Worm (Caenorhabditis elegans) whole organism, young adult: ENCODE results near the gene W07E11.1.
A peak's percentile ranks its signal among the peaks of the same experiment; 100 is the strongest.
"Not testable (repeated sequence)": the region's sequence is repeated elsewhere in the genome, so short reads cannot be mapped to it uniquely, and the experiment has no call there.

Experiments used
- F10E7.11 ChIP-seq: sonication (generic microtip); optimal IDR thresholded peaks from 2 replicates; lab custom pipeline; 2017; ENCODE audit warnings: mild to moderate bottlenecking, missing genetic modification characterization, moderate library complexity, missing compliant biosample characterization
- F49E8.2 ChIP-seq: sonication (generic microtip); optimal IDR thresholded peaks from 3 replicates; lab custom pipeline; 2017; ENCODE audit warnings: missing genetic modification characterization, mild to moderate bottlenecking, missing compliant biosample characterization, antibody characterized with exemption, moderate library complexity; ENCODE audit not compliant: insufficient read depth
- F52B5.7 ChIP-seq: sonication (generic microtip); optimal IDR thresholded peaks from 2 replicates; lab custom pipeline; 2016; ENCODE audit warnings: mild to moderate bottlenecking, missing genetic modification characterization, missing compliant biosample characterization
- F55B11.4 ChIP-seq: sonication (generic microtip); optimal IDR thresholded peaks from 2 replicates; lab custom pipeline; 2016; ENCODE audit warnings: missing compliant biosample characterization, missing genetic modification characterization, borderline replicate concordance; ENCODE audit not compliant: insufficient read depth
- K12H6.12 ChIP-seq: fragments of 200-800 bp; sonication (Bioruptor generic); optimal IDR thresholded peaks from 2 replicates; lab custom pipeline; 2018; ENCODE audit warnings: mild to moderate bottlenecking, missing genetic modification characterization, missing compliant biosample characterization
- T26A5.8 ChIP-seq: sonication (generic microtip); optimal IDR thresholded peaks from 2 replicates; lab custom pipeline; 2016; ENCODE audit warnings: missing genetic modification characterization, missing compliant biosample characterization
- Y53G8AR.9 ChIP-seq: fragments of 200-800 bp; sonication (Bioruptor generic); conservative IDR thresholded peaks from 2 replicates; pipeline ENCODE4 v1.3.6; 2022; ENCODE audit warnings: missing genetic modification reagents, missing genetic modification characterization, missing compliant biosample characterization
- Y56A3A.18 ChIP-seq: fragments of 200-800 bp; sonication (Bioruptor generic); IDR thresholded peaks from 2 replicates; pipeline ENCODE4 v1.3.6; 2022; ENCODE audit warnings: missing genetic modification reagents, missing genetic modification characterization, missing compliant biosample characterization
- akir-1 ChIP-seq: fragments of 200-800 bp; sonication (Bioruptor generic); optimal IDR thresholded peaks from 2 replicates; lab custom pipeline; 2018; ENCODE audit warnings: mild to moderate bottlenecking, missing genetic modification characterization, moderate library complexity, missing compliant biosample characterization
- ama-1 ChIP-seq, 3 experiments: fragments of 150-350 bp in 1 of 3; sonication (generic microtip) in 2 of 3; optimal IDR thresholded peaks; 2 replicates each; lab custom pipeline; 2014 to 2018; ENCODE audit warnings: missing biosample characterization in 2 of 3, missing genetic modification characterization in 2 of 3, missing genetic modification reagents in 2 of 3
- attf-3 ChIP-seq: fragments of 200-800 bp; sonication (Bioruptor generic); conservative IDR thresholded peaks from 2 replicates; pipeline ENCODE4 v1.3.6; 2022; ENCODE audit warnings: missing genetic modification reagents, missing genetic modification characterization, missing compliant biosample characterization
- bed-1 ChIP-seq: fragments of 200-800 bp; sonication (Bioruptor generic); IDR thresholded peaks from 2 replicates; pipeline ENCODE4 v1.3.6; 2022; ENCODE audit warnings: missing genetic modification reagents, missing genetic modification characterization, missing compliant biosample characterization
- ceh-27 ChIP-seq: fragments of 200-800 bp; sonication (Bioruptor generic); optimal IDR thresholded peaks from 2 replicates; lab custom pipeline; 2018; ENCODE audit warnings: mild to moderate bottlenecking, missing genetic modification characterization, moderate library complexity, missing compliant biosample characterization
- chd-7 ChIP-seq: sonication (generic microtip); optimal IDR thresholded peaks from 2 replicates; lab custom pipeline; 2016; ENCODE audit warnings: mild to moderate bottlenecking, missing genetic modification characterization, moderate library complexity, missing compliant biosample characterization
- egl-44 ChIP-seq: fragments of 200-800 bp; sonication (Bioruptor generic); IDR thresholded peaks from 2 replicates; pipeline ENCODE4 v1.3.6; 2022; ENCODE audit warnings: missing genetic modification reagents, missing genetic modification characterization, missing compliant biosample characterization
- egrh-3 ChIP-seq: fragments of 200-800 bp; sonication (Bioruptor generic); IDR thresholded peaks from 2 replicates; pipeline ENCODE4 v1.3.6; 2022; ENCODE audit warnings: missing genetic modification reagents, missing genetic modification characterization, missing compliant biosample characterization
- gei-17 ChIP-seq: fragments of 200-800 bp; sonication (Bioruptor generic); optimal IDR thresholded peaks from 2 replicates; lab custom pipeline; 2018; ENCODE audit warnings: mild to moderate bottlenecking, missing genetic modification characterization, missing compliant biosample characterization
- him-1 ChIP-seq: sonication (generic microtip); optimal IDR thresholded peaks from 2 replicates; lab custom pipeline; 2016; ENCODE audit warnings: missing genotype, missing genetic modification reagents, missing genetic modification characterization, missing compliant biosample characterization
- hlh-26 ChIP-seq: fragments of 200-800 bp; sonication (Bioruptor generic); conservative IDR thresholded peaks from 2 replicates; pipeline ENCODE4 v1.3.6; 2022; ENCODE audit warnings: missing genetic modification reagents, missing genetic modification characterization, missing compliant biosample characterization
- hrde-1 ChIP-seq: sonication (generic microtip); optimal IDR thresholded peaks from 2 replicates; lab custom pipeline; 2016; ENCODE audit warnings: missing genetic modification characterization, mild to moderate bottlenecking, missing compliant biosample characterization, moderate library complexity, missing genotype, missing genetic modification reagents, borderline replicate concordance
- hsf-1 ChIP-seq: fragments of 200-800 bp; sonication (Bioruptor generic); IDR thresholded peaks from 2 replicates; pipeline ENCODE4 v1.3.6; 2022; ENCODE audit warnings: missing genetic modification reagents, missing genetic modification characterization, missing compliant biosample characterization
- let-526 ChIP-seq: fragments of 200-800 bp; sonication (Bioruptor generic); IDR thresholded peaks from 2 replicates; pipeline ENCODE4 v1.3.6; 2022; ENCODE audit warnings: missing genetic modification reagents, missing genetic modification characterization, missing compliant biosample characterization
- let-607 ChIP-seq, 2 experiments: fragments of 200-800 bp in 1 of 2; sonication (Bioruptor generic) in 1 of 2; sonication (generic microtip) in 1 of 2; optimal IDR thresholded peaks; 2 replicates each; lab custom pipeline; 2016 to 2018; ENCODE audit warnings: mild to moderate bottlenecking in 2 of 2, missing compliant biosample characterization in 2 of 2, missing genetic modification characterization in 2 of 2, moderate library complexity in 2 of 2, missing genotype in 1 of 2
- lin-40 ChIP-seq: sonication (generic microtip); optimal IDR thresholded peaks from 2 replicates; lab custom pipeline; 2016; ENCODE audit warnings: missing genetic modification characterization, mild to moderate bottlenecking, missing compliant biosample characterization, missing genotype, missing genetic modification reagents
- lin-54 ChIP-seq: fragments of 200-800 bp; sonication (Bioruptor generic); optimal IDR thresholded peaks from 2 replicates; lab custom pipeline; 2018; ENCODE audit warnings: mild to moderate bottlenecking, missing genetic modification characterization, missing compliant biosample characterization
- madf-10 ChIP-seq: sonication (generic microtip); optimal IDR thresholded peaks from 2 replicates; lab custom pipeline; 2016; ENCODE audit warnings: mild to moderate bottlenecking, missing genetic modification characterization, missing compliant biosample characterization
- madf-6 ChIP-seq: fragments of 200-800 bp; sonication (Bioruptor generic); IDR thresholded peaks from 2 replicates; pipeline ENCODE4 v1.3.6; 2022; ENCODE audit warnings: missing genetic modification reagents, missing genetic modification characterization, missing compliant biosample characterization
- mel-28 ChIP-seq: sonication (generic microtip); optimal IDR thresholded peaks from 2 replicates; lab custom pipeline; 2016; ENCODE audit warnings: borderline replicate concordance, mild to moderate bottlenecking, missing genetic modification characterization, missing compliant biosample characterization
- nfya-2 ChIP-seq: fragments of 200-800 bp; sonication (Bioruptor generic); IDR thresholded peaks from 2 replicates; pipeline ENCODE4 v1.3.6; 2022; ENCODE audit warnings: missing genetic modification reagents, missing genetic modification characterization, missing compliant biosample characterization
- nfyb-1 ChIP-seq: fragments of 200-800 bp; sonication (Bioruptor generic); IDR thresholded peaks from 2 replicates; pipeline ENCODE4 v1.3.6; 2022; ENCODE audit warnings: missing genetic modification reagents, missing genetic modification characterization, missing compliant biosample characterization
- nhr-27 ChIP-seq: fragments of 200-800 bp; sonication (Bioruptor generic); optimal IDR thresholded peaks from 2 replicates; lab custom pipeline; 2018; ENCODE audit warnings: mild to moderate bottlenecking, missing genetic modification characterization, moderate library complexity, missing compliant biosample characterization
- rcor-1 ChIP-seq: fragments of 200-800 bp; sonication (Bioruptor generic); IDR thresholded peaks from 2 replicates; pipeline ENCODE4 v1.3.6; 2022; ENCODE audit warnings: missing genetic modification reagents, missing genetic modification characterization, missing compliant biosample characterization
- rec-8 ChIP-seq, 2 experiments: sonication (generic microtip); optimal IDR thresholded peaks; 2 replicates each; lab custom pipeline; 2016; ENCODE audit warnings: mild to moderate bottlenecking in 2 of 2, missing genetic modification characterization in 2 of 2, missing genetic modification reagents in 2 of 2, missing genotype in 2 of 2, missing biosample characterization in 1 of 2, missing compliant biosample characterization in 1 of 2, moderate library complexity in 1 of 2
- sea-2 ChIP-seq: fragments of 200-800 bp; sonication (Bioruptor generic); IDR thresholded peaks from 2 replicates; pipeline ENCODE4 v1.3.6; 2022; ENCODE audit warnings: missing genetic modification characterization, missing compliant biosample characterization
- snpc-4 ChIP-seq, 5 experiments: fragments of 150-350 bp in 1 of 5; sonication (generic microtip) in 4 of 5; optimal IDR thresholded peaks; 2 replicates each; lab custom pipeline; 2014 to 2018; ENCODE audit warnings: missing genetic modification characterization in 5 of 5, missing biosample characterization in 3 of 5, antibody characterized with exemption in 2 of 5, mild to moderate bottlenecking in 2 of 5, missing compliant biosample characterization in 2 of 5, missing genotype in 2 of 5, moderate library complexity in 2 of 5, missing genetic modification reagents in 1 of 5
- somi-1 ChIP-seq: fragments of 200-800 bp; sonication (Bioruptor generic); optimal IDR thresholded peaks from 2 replicates; lab custom pipeline; 2018; ENCODE audit warnings: mild to moderate bottlenecking, missing genetic modification characterization, missing compliant biosample characterization
- tbp1 ChIP-seq: fragments of 200-800 bp; sonication (Bioruptor generic); optimal IDR thresholded peaks from 2 replicates; lab custom pipeline; 2018; ENCODE audit warnings: mild to moderate bottlenecking, missing genetic modification characterization, missing compliant biosample characterization
- ztf-18 ChIP-seq: sonication (generic microtip); optimal IDR thresholded peaks from 2 replicates; lab custom pipeline; 2016; ENCODE audit warnings: missing genotype, mild to moderate bottlenecking, missing genetic modification characterization, missing compliant biosample characterization
- ztf-25 ChIP-seq: fragments of 200-800 bp; sonication (Bioruptor generic); IDR thresholded peaks from 2 replicates; pipeline ENCODE4 v1.3.6; 2022; ENCODE audit warnings: missing genetic modification reagents, missing genetic modification characterization, missing compliant biosample characterization
- ztf-6 ChIP-seq: fragments of 200-800 bp; sonication (Bioruptor generic); IDR thresholded peaks from 2 replicates; pipeline ENCODE4 v1.3.6; 2022; ENCODE audit warnings: missing genetic modification reagents, missing genetic modification characterization, missing compliant biosample characterization

W07E11.1 gene

ce11 chrX:10132546-10133032, 48.2 kb downstream of the W07E11.1 start (continued):
- TF ChIP-seq snpc-4 (GFP tag; optimal IDR thresholded peaks at IDR 0.05; lab: Kevin White, UChicago) (peak; percentile 61), snpc-4 (tag; optimal IDR thresholded peaks at IDR 0.05; lab: Kevin White, UChicago) (peak; percentile 28 to 85 (median 56)), egrh-3 (GFP tag; lab: Robert Waterston, UW) (peak; percentile 23; the same call in 1 of the 2 replicates), gei-17 (GFP tag; lab: Kevin White, UChicago) (peak; percentile 40), ztf-25 (GFP tag; lab: Robert Waterston, UW) (0 out of 2 replicates have a peak, but pooled peaks have one; percentile 51), hsf-1 (GFP tag; lab: Robert Waterston, UW) (peak; percentile 50; the same call in 1 of the 2 replicates), chd-7 (tag; lab: Kevin White, UChicago) (peak; percentile 54), ceh-27 (peak; percentile 39), ama-1 (GFP tag; optimal IDR thresholded peaks at IDR 0.05; lab: Kevin White, UChicago) (peak; percentile 54 to 81), ztf-18 (tag; lab: Kevin White, UChicago) (peak; percentile 50), F10E7.11 (tag; lab: Kevin White, UChicago) (peak; percentile 73), tbp1 (peak; percentile 96), egl-44 (GFP tag; lab: Robert Waterston, UW) (peak; percentile 41; the same call in 1 of the 2 replicates), madf-10 (tag; lab: Kevin White, UChicago) (peak; percentile 73), bed-1 (GFP tag; lab: Robert Waterston, UW) (peak; percentile 6; the same call in 1 of the 2 replicates), hrde-1 (tag; lab: Kevin White, UChicago) (peak; percentile 35), rcor-1 (peak; percentile 83)
- TF ChIP-seq ama-1 (optimal IDR thresholded peaks at IDR 0.05; lab: Kevin White, UChicago), result not testable (repeated sequence)
- TF ChIP-seq, all 124 proteins: peak for 61; not testable (repeated sequence) for 63

DNA sequence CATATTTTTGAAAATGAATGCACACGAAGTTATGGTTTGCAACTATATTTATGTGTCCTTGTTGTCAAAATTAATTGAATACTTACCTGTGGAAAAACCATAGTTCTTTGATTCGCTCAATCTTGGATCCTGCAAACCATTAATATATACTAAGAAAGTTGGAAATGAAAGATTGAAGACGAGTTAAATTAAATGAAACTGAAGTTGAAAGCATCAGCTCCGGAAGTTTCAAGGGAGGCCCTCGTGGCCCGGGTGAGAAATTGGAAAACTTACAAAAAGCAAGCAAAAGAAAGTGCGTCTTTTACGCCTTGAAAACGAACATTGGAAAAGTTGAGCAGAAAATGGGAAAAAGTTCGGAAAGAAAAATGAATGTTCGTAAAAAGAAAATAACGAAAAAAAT, 48.7 kb downstream of the W07E11.1 start, which contains the start of gene unc-58:
TSS of gene unc-58 (minus strand) at position 101 of the 400 bp plus-strand sequence.
- no peak for TF ChIP-seq K12H6.12
- no peak for TF ChIP-seq egl-44 (GFP tag; lab: Robert Waterston, UW)
- TF ChIP-seq T26A5.8, result no peak
- TF ChIP-seq lin-40 (tag; lab: Kevin White, UChicago), result no peak
- no peak for TF ChIP-seq rcor-1
- TF ChIP-seq Y53G8AR.9 (GFP tag; lab: Robert Waterston, UW), result no peak
- no peak for TF ChIP-seq akir-1 (GFP tag; lab: Kevin White, UChicago)
- no peak for TF ChIP-seq sea-2 (GFP tag; lab: Robert Waterston, UW)
- TF ChIP-seq rec-8 (tag; optimal IDR thresholded peaks at IDR 0.05; lab: Kevin White, UChicago), result no peak

- TF ChIP-seq ztf-25 (GFP tag; lab: Robert Waterston, UW), result no peak
- no peak for TF ChIP-seq attf-3 (GFP tag; lab: Robert Waterston, UW)
- TF ChIP-seq nfya-2 (GFP tag; lab: Robert Waterston, UW), result no peak
Measured at ce11 chrX:10138494-10138893, 54.1 kb downstream of the W07E11.1 start, which contains the start of gene moc-1. TSS of gene moc-1 (minus strand) at chrX:10138620.

ce11 chrX:10141264-10141663, 56.8 kb downstream of the W07E11.1 start:
- TF ChIP-seq madf-6 (no peak), F55B11.4 (tag; lab: Kevin White, UChicago) (no peak), rec-8 (tag; optimal IDR thresholded peaks at IDR 0.05; lab: Kevin White, UChicago) (no peak), him-1 (tag; lab: Kevin White, UChicago) (no peak), ztf-6 (GFP tag; lab: Robert Waterston, UW) (no peak), let-526 (GFP tag; lab: Robert Waterston, UW) (no peak), F49E8.2 (tag; lab: Kevin White, UChicago) (no peak), let-607 (tag; optimal IDR thresholded peaks at IDR 0.05; lab: Kevin White, UChicago) (no peak), F52B5.7 (tag; lab: Kevin White, UChicago) (no peak), Y56A3A.18 (GFP tag; lab: Robert Waterston, UW) (no peak), mel-28 (tag; lab: Kevin White, UChicago) (no peak), hlh-26 (GFP tag; lab: Robert Waterston, UW) (no peak), somi-1 (no peak), nhr-27 (no peak), lin-54 (GFP tag; lab: Kevin White, UChicago) (no peak), nfyb-1 (GFP tag; lab: Robert Waterston, UW) (no peak)
